Fruit fly (Drosophila melanogaster): ENCODE data around the gene CG42504.

CG42504 gene

DNA sequence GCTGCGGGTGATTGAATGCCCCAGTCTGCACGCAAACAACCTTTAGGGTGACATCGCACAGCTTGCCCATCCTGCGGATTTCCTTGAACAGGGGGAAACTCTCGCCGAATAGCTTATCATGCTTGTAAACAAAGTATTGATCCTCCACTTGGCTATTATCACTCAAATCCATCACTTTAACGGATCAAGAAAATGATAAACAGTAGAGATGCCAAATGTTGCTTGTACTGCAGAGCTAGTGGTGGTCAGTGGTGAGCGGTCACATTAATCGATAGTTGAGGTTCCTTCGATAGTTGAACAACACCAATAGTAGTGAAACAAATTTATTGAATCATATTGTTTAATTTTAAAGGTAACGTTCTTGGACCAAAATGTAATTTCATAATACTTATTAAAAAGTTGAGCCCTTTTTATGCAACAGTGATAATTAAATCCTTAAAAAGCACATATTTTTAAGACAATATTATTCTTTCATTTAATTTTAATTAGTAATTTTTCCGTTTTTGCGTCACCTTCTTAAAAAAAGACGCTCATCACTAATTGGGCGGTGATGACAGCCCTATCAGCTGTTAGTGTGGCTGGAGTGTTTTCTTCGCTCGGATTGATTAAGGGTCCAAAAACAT lies 21.2 kb downstream of the CG42504 start, which contains the start of the genes KLHL18 and GCC185 (continued):
- 0 out of 3 replicates have a peak, but pooled peaks have one; percentile 14 for TF ChIP-seq ase (GFP tag; IDR thresholded peaks at IDR 0.05)
- peak; percentile 2 for TF ChIP-seq CG6254 (GFP tag; optimal IDR thresholded peaks at IDR 0.05)
- no peak for TF ChIP-seq tup (GFP tag; optimal IDR thresholded peaks at IDR 0.05)
- TF ChIP-seq onecut (GFP tag; IDR thresholded peaks at IDR 0.05), result no peak
- TF ChIP-seq CG14441 (GFP tag; IDR thresholded peaks at IDR 0.05), result peak; percentile 69
- no peak for TF ChIP-seq CG13296 (GFP tag; optimal IDR thresholded peaks at IDR 0.05)
- TF ChIP-seq Ssrp (tag; optimal IDR thresholded peaks at IDR 0.05), result peak; percentile 71
- peak; percentile 89 for TF ChIP-seq slbo (GFP tag; IDR thresholded peaks at IDR 0.05)
- peak; percentile 72 for TF ChIP-seq unc-4 (GFP tag; IDR thresholded peaks at IDR 0.05; ENCODE audit: partially characterized antibody)
- TF ChIP-seq mld (GFP tag; IDR thresholded peaks at IDR 0.05; ENCODE audit: partially characterized antibody), result peak; percentile 19; the same call in 1 of the 3 replicates
- no peak for TF ChIP-seq B-H1 (GFP tag; IDR thresholded peaks at IDR 0.05)
- peak; percentile 18 for TF ChIP-seq run (tag; optimal IDR thresholded peaks at IDR 0.05)
- TF ChIP-seq kni (GFP tag; optimal IDR thresholded peaks at IDR 0.05), result no peak
- no peak for TF ChIP-seq CG6654 (GFP tag; optimal IDR thresholded peaks at IDR 0.05)
- peak; percentile 76 for TF ChIP-seq CG9727 (GFP tag; optimal IDR thresholded peaks at IDR 0.05)
- TF ChIP-seq fru (optimal IDR thresholded peaks at IDR 0.05), result no peak
- peak; percentile 58 for TF ChIP-seq CG31224 (GFP tag; IDR thresholded peaks at IDR 0.05)
- TF ChIP-seq Lhr (GFP tag; optimal IDR thresholded peaks at IDR 0.05), result peak; percentile 46
- TF ChIP-seq shn (GFP tag; optimal IDR thresholded peaks at IDR 0.05), result peak; percentile 47
- no peak for TF ChIP-seq pan (optimal IDR thresholded peaks at IDR 0.05)
- TF ChIP-seq pan (GFP tag; optimal IDR thresholded peaks at IDR 0.05 in 1 of 2, IDR thresholded peaks at IDR 0.05 in 1 of 2), result peak in 1 of 2 experiments; percentile 59
- TF ChIP-seq B-H2 (GFP tag; optimal IDR thresholded peaks at IDR 0.05), result peak; percentile 74
- TF ChIP-seq CG17328 (GFP tag; IDR thresholded peaks at IDR 0.05), result no peak
- peak; percentile 49 for TF ChIP-seq psq (GFP tag; optimal IDR thresholded peaks at IDR 0.05)
- TF ChIP-seq HLH3B (GFP tag; IDR thresholded peaks at IDR 0.05), result peak; percentile 61; the same call in 1 of the 2 replicates
- TF ChIP-seq pho (GFP tag; optimal IDR thresholded peaks at IDR 0.05), result peak; percentile 78
- no peak for TF ChIP-seq CG3163 (GFP tag; optimal IDR thresholded peaks at IDR 0.05)
- peak; percentile 62 for TF ChIP-seq bbx (GFP tag; IDR thresholded peaks at IDR 0.05; ENCODE audit: partially characterized antibody)
- TF ChIP-seq CoRest (tag; optimal IDR thresholded peaks at IDR 0.05), result peak; percentile 90
- peak; percentile 59 for TF ChIP-seq Fer3 (tag; optimal IDR thresholded peaks at IDR 0.05)
- peak; percentile 73 for TF ChIP-seq vvl (GFP tag; IDR thresholded peaks at IDR 0.05)
- TF ChIP-seq yki (optimal IDR thresholded peaks at IDR 0.05), result no peak
- TF ChIP-seq sim (GFP tag; IDR thresholded peaks at IDR 0.05), result no peak
- no peak for TF ChIP-seq seq (GFP tag; IDR thresholded peaks at IDR 0.05)
- TF ChIP-seq Sry-β (GFP tag; optimal IDR thresholded peaks at IDR 0.05), result peak; percentile 90
- peak; percentile 93 for TF ChIP-seq CG30403 (GFP tag; optimal IDR thresholded peaks at IDR 0.05)
- TF ChIP-seq E2f2 (GFP tag; IDR thresholded peaks at IDR 0.05), result no peak; the same call in 1 of the 2 replicates
- peak; percentile 63 for TF ChIP-seq Oli (tag; optimal IDR thresholded peaks at IDR 0.05)
- no peak for TF ChIP-seq prd (optimal IDR thresholded peaks at IDR 0.05)
- peak; percentile 89 for TF ChIP-seq prd (GFP tag; IDR thresholded peaks at IDR 0.05)
- TF ChIP-seq CG9876 (GFP tag; optimal IDR thresholded peaks at IDR 0.05), result peak; percentile 42
- peak; percentile 61; the same call in 2 of the 3 replicates for TF ChIP-seq croc (GFP tag; conservative IDR thresholded peaks at IDR 0.05)
- TF ChIP-seq TFAM (GFP tag; optimal IDR thresholded peaks at IDR 0.05), result no peak
- no peak for TF ChIP-seq eve (GFP tag; optimal IDR thresholded peaks at IDR 0.05)
- no peak for TF ChIP-seq zf30C (GFP tag; optimal IDR thresholded peaks at IDR 0.05)
- peak; percentile 62; the same call in 1 of the 3 replicates for TF ChIP-seq CG34224 (GFP tag; IDR thresholded peaks at IDR 0.05; ENCODE audit: partially characterized antibody)
- TF ChIP-seq vfl (GFP tag; optimal IDR thresholded peaks at IDR 0.05), result peak; percentile 63
- no peak for TF ChIP-seq en (GFP tag; optimal IDR thresholded peaks at IDR 0.05)
- TF ChIP-seq scrt (GFP tag; optimal IDR thresholded peaks at IDR 0.05), result peak; percentile 52
- no peak for TF ChIP-seq mirr (GFP tag; optimal IDR thresholded peaks at IDR 0.05)
- TF ChIP-seq Meics (GFP tag; optimal IDR thresholded peaks at IDR 0.05), result peak; percentile 69
